Fruit fly (Drosophila melanogaster) whole organism, embryonic: ENCODE data around the gene Dpp10.

Source experiments
- Ada2b ChIP-seq: fragments of 200-800 bp; sonication (Bioruptor generic); IDR thresholded peaks from 2 replicates; pipeline ENCODE4 v1.3.6; 2022; ENCODE audit warnings: missing biosample characterization, missing genetic modification characterization
- CG10462 ChIP-seq: fragments of 200-800 bp; sonication (Bioruptor generic); optimal IDR thresholded peaks from 2 replicates; lab custom pipeline; 2016; ENCODE audit warnings: missing biosample characterization, missing genetic modification characterization
- CG11398 ChIP-seq: fragments of 200-800 bp; sonication (Bioruptor generic); optimal IDR thresholded peaks from 2 replicates; lab custom pipeline; 2016; ENCODE audit warnings: missing biosample characterization, missing genetic modification characterization
- CG11723 ChIP-seq: fragments of 200-800 bp; sonication (Bioruptor generic); optimal IDR thresholded peaks from 2 replicates; lab custom pipeline; 2017; ENCODE audit warnings: missing biosample characterization, mild to moderate bottlenecking, missing genetic modification characterization
- CG12104 ChIP-seq: fragments of 200-800 bp; sonication (Bioruptor generic); optimal IDR thresholded peaks from 3 replicates; lab custom pipeline; 2016; ENCODE audit warnings: missing biosample characterization, missing genetic modification characterization
- CG12299 ChIP-seq: fragments of 200-800 bp; sonication (Bioruptor generic); optimal IDR thresholded peaks from 2 replicates; lab custom pipeline; 2018; ENCODE audit warnings: missing biosample characterization, mild to moderate bottlenecking, missing genetic modification characterization
- CG13424 ChIP-seq: fragments of 200-800 bp; sonication (Bioruptor generic); optimal IDR thresholded peaks from 2 replicates; lab custom pipeline; 2019; ENCODE audit warnings: missing biosample characterization, mild to moderate bottlenecking, missing genetic modification characterization, moderate library complexity
- CG15073 ChIP-seq: fragments of 200-800 bp; sonication (Bioruptor generic); optimal IDR thresholded peaks from 2 replicates; lab custom pipeline; 2016; ENCODE audit warnings: missing biosample characterization, missing genetic modification characterization
- CG17186 ChIP-seq: fragments of 200-800 bp; sonication (Bioruptor generic); optimal IDR thresholded peaks from 3 replicates; lab custom pipeline; 2017; ENCODE audit warnings: missing biosample characterization, missing genetic modification reagents, missing genetic modification characterization
- CG17802 ChIP-seq: fragments of 200-800 bp; sonication (Bioruptor generic); optimal IDR thresholded peaks from 2 replicates; lab custom pipeline; 2018; ENCODE audit warnings: missing biosample characterization, mild to moderate bottlenecking, missing genetic modification characterization, moderate library complexity
- CG2120 ChIP-seq: fragments of 200-800 bp; sonication (Bioruptor generic); optimal IDR thresholded peaks from 3 replicates; lab custom pipeline; 2016; ENCODE audit warnings: missing biosample characterization, missing genetic modification characterization
- CG3281 ChIP-seq: fragments of 200-800 bp; sonication (Bioruptor generic); optimal IDR thresholded peaks from 3 replicates; lab custom pipeline; 2017; ENCODE audit warnings: missing biosample characterization, mild to moderate bottlenecking, missing genetic modification characterization
- CG3847 ChIP-seq: fragments of 200-800 bp; sonication (Bioruptor generic); IDR thresholded peaks from 2 replicates; pipeline ENCODE4 v1.3.6; 2022; ENCODE audit warnings: missing biosample characterization, missing genetic modification characterization
- CG3995 ChIP-seq: fragments of 200-800 bp; sonication (Bioruptor generic); optimal IDR thresholded peaks from 3 replicates; lab custom pipeline; 2016; ENCODE audit warnings: missing biosample characterization, missing genetic modification characterization
- CG4328 ChIP-seq: fragments of 200-800 bp; sonication (Bioruptor generic); optimal IDR thresholded peaks from 3 replicates; lab custom pipeline; 2017; ENCODE audit warnings: missing biosample characterization, missing genetic modification reagents, missing genetic modification characterization
- CG4360 ChIP-seq: fragments of 200-800 bp; sonication (Bioruptor generic); IDR thresholded peaks from 2 replicates; pipeline ENCODE4 v1.3.6; 2022; ENCODE audit warnings: missing biosample characterization, missing genetic modification characterization
- CG4424 ChIP-seq: fragments of 200-800 bp; sonication (Bioruptor generic); optimal IDR thresholded peaks from 3 replicates; lab custom pipeline; 2016; ENCODE audit warnings: missing biosample characterization, missing genetic modification characterization
- CG4707 ChIP-seq: fragments of 200-800 bp; sonication (Bioruptor generic); optimal IDR thresholded peaks from 2 replicates; lab custom pipeline; 2018; ENCODE audit warnings: missing biosample characterization, mild to moderate bottlenecking, missing genetic modification characterization, moderate library complexity
- CG8388 ChIP-seq: fragments of 200-800 bp; sonication (Bioruptor generic); optimal IDR thresholded peaks from 2 replicates; lab custom pipeline; 2019; ENCODE audit warnings: missing biosample characterization, mild to moderate bottlenecking, missing genetic modification characterization, moderate library complexity
- CG9609 ChIP-seq: fragments of 200-800 bp; sonication (Bioruptor generic); optimal IDR thresholded peaks from 3 replicates; lab custom pipeline; 2016; ENCODE audit warnings: missing biosample characterization, missing genetic modification characterization
- Dll ChIP-seq: fragments of 200-800 bp; sonication (Bioruptor generic); IDR thresholded peaks from 4 replicates; pipeline ENCODE4 v1.3.6; 2022; ENCODE audit warnings: missing biosample characterization, missing genetic modification characterization; ENCODE audit not compliant: partially characterized antibody
- HHEX ChIP-seq: fragments of 200-800 bp; sonication (Bioruptor generic); optimal IDR thresholded peaks from 3 replicates; lab custom pipeline; 2017; ENCODE audit warnings: missing biosample characterization, mild to moderate bottlenecking, missing genetic modification characterization, missing genetic modification reagents
- HmgZ ChIP-seq: fragments of 200-800 bp; sonication (Bioruptor generic); optimal IDR thresholded peaks from 2 replicates; lab custom pipeline; 2018; ENCODE audit warnings: missing biosample characterization, mild to moderate bottlenecking, missing genetic modification characterization
- Hr3 ChIP-seq: fragments of 200-800 bp; sonication (Bioruptor generic); optimal IDR thresholded peaks from 3 replicates; lab custom pipeline; 2016; ENCODE audit warnings: missing biosample characterization, missing genetic modification characterization
- Mrtf ChIP-seq: fragments of 200-800 bp; sonication (Bioruptor generic); IDR thresholded peaks from 3 replicates; pipeline ENCODE4 v1.3.6; 2022; ENCODE audit warnings: missing biosample characterization, missing genetic modification characterization
- NC2β ChIP-seq: fragments of 200-800 bp; sonication (Bioruptor generic); optimal IDR thresholded peaks from 2 replicates; lab custom pipeline; 2016; ENCODE audit warnings: missing biosample characterization, missing genetic modification characterization
- NK7.1 ChIP-seq: fragments of 200-800 bp; sonication (Bioruptor generic); optimal IDR thresholded peaks from 3 replicates; lab custom pipeline; 2016; ENCODE audit warnings: missing biosample characterization, missing genetic modification characterization
- Nf-YB ChIP-seq: fragments of 200-800 bp; sonication (Bioruptor generic); optimal IDR thresholded peaks from 3 replicates; lab custom pipeline; 2019; ENCODE audit warnings: missing biosample characterization, mild to moderate bottlenecking, missing genetic modification characterization, moderate library complexity
- Ptx1 ChIP-seq: fragments of 200-800 bp; sonication (Bioruptor generic); IDR thresholded peaks from 2 replicates; pipeline ENCODE4 v1.3.6; 2022; ENCODE audit warnings: missing biosample characterization, missing genetic modification characterization
- Xbp1 ChIP-seq: fragments of 200-800 bp; sonication (Bioruptor generic); optimal IDR thresholded peaks from 3 replicates; lab custom pipeline; 2016; ENCODE audit warnings: missing biosample characterization, mild to moderate bottlenecking, missing genetic modification characterization
- ap ChIP-seq: fragments of 200-800 bp; sonication (Bioruptor generic); IDR thresholded peaks from 2 replicates; pipeline ENCODE4 v1.3.6; 2022; ENCODE audit warnings: missing biosample characterization, missing genetic modification characterization
- crc ChIP-seq: fragments of 200-800 bp; sonication (Bioruptor generic); optimal IDR thresholded peaks from 2 replicates; lab custom pipeline; 2016; ENCODE audit warnings: missing biosample characterization, missing genetic modification characterization
- crp ChIP-seq, 2 experiments: fragments of 200-800 bp; sonication (Bioruptor generic); optimal IDR thresholded peaks; 2 replicates in 1 of 2; 3 replicates in 1 of 2; lab custom pipeline; 2017; ENCODE audit warnings: missing biosample characterization in 2 of 2, missing genetic modification characterization in 2 of 2, mild to moderate bottlenecking in 1 of 2, moderate library complexity in 1 of 2
- dati ChIP-seq: fragments of 200-800 bp; sonication (Bioruptor generic); IDR thresholded peaks from 2 replicates; pipeline ENCODE4 v1.3.6; 2022; ENCODE audit warnings: missing biosample characterization, missing genetic modification characterization
- dimm ChIP-seq: fragments of 200-800 bp; sonication (Bioruptor generic); IDR thresholded peaks from 2 replicates; pipeline ENCODE4 v1.3.6; 2022; ENCODE audit warnings: missing biosample characterization, missing genetic modification characterization
- disco-r ChIP-seq: fragments of 200-800 bp; sonication (Bioruptor generic); optimal IDR thresholded peaks from 2 replicates; lab custom pipeline; 2016; ENCODE audit warnings: missing biosample characterization, missing genetic modification characterization
- esg ChIP-seq: fragments of 200-800 bp; sonication (Bioruptor generic); conservative IDR thresholded peaks from 2 replicates; pipeline ENCODE4 v1.3.6; 2022; ENCODE audit warnings: missing biosample characterization, missing genetic modification characterization
- fd102C ChIP-seq: fragments of 200-800 bp; sonication (Bioruptor generic); optimal IDR thresholded peaks from 2 replicates; lab custom pipeline; 2018; ENCODE audit warnings: missing biosample characterization, mild to moderate bottlenecking, missing genetic modification characterization, moderate library complexity
- gcm ChIP-seq: fragments of 200-800 bp; sonication (Bioruptor generic); optimal IDR thresholded peaks from 2 replicates; lab custom pipeline; 2019; ENCODE audit warnings: missing biosample characterization, mild to moderate bottlenecking, missing genetic modification characterization, moderate library complexity
- gsb ChIP-seq: fragments of 200-800 bp; sonication (Bioruptor generic); IDR thresholded peaks from 2 replicates; pipeline ENCODE4 v1.3.6; 2022; ENCODE audit warnings: missing biosample characterization, missing genetic modification characterization
- jing ChIP-seq: fragments of 200-800 bp; sonication (Bioruptor generic); optimal IDR thresholded peaks from 2 replicates; lab custom pipeline; 2018; ENCODE audit warnings: missing biosample characterization, mild to moderate bottlenecking, missing genetic modification characterization
- lbe ChIP-seq: fragments of 200-800 bp; sonication (Bioruptor generic); optimal IDR thresholded peaks from 2 replicates; lab custom pipeline; 2016; ENCODE audit warnings: missing biosample characterization, mild to moderate bottlenecking, missing genetic modification characterization
- lilli ChIP-seq: fragments of 200-800 bp; sonication (Bioruptor generic); optimal IDR thresholded peaks from 3 replicates; lab custom pipeline; 2016; ENCODE audit warnings: missing biosample characterization, missing genetic modification characterization
- mam ChIP-seq: fragments of 200-800 bp; sonication (Bioruptor generic); optimal IDR thresholded peaks from 3 replicates; lab custom pipeline; 2016; ENCODE audit warnings: missing biosample characterization, missing genetic modification characterization
- psq ChIP-seq: fragments of 200-800 bp; sonication (Bioruptor generic); optimal IDR thresholded peaks from 2 replicates; lab custom pipeline; 2017; ENCODE audit warnings: missing biosample characterization, missing genetic modification characterization
- sens-2 ChIP-seq: fragments of 200-800 bp; sonication (Bioruptor generic); IDR thresholded peaks from 2 replicates; pipeline ENCODE4 v1.3.6; 2022; ENCODE audit warnings: missing biosample characterization, missing genetic modification characterization
- sr ChIP-seq: fragments of 200-800 bp; sonication (Bioruptor generic); IDR thresholded peaks from 3 replicates; pipeline ENCODE4 v1.3.6; 2022; ENCODE audit warnings: missing biosample characterization, missing genetic modification characterization
- ssp ChIP-seq: fragments of 200-800 bp; sonication (Bioruptor generic); IDR thresholded peaks from 2 replicates; pipeline ENCODE4 v1.3.6; 2022; ENCODE audit warnings: missing biosample characterization, missing genetic modification characterization
- trem ChIP-seq: fragments of 200-800 bp; optimal IDR thresholded peaks from 3 replicates; lab custom pipeline; 2019; ENCODE audit warnings: missing biosample characterization, mild to moderate bottlenecking, missing genetic modification characterization, moderate library complexity
- vnd ChIP-seq: fragments of 200-800 bp; sonication (Bioruptor generic); IDR thresholded peaks from 3 replicates; pipeline ENCODE4 v1.3.6; 2022; ENCODE audit warnings: missing biosample characterization, missing genetic modification characterization; ENCODE audit not compliant: partially characterized antibody
- z ChIP-seq: fragments of 200-800 bp; sonication (Bioruptor generic); IDR thresholded peaks from 3 replicates; pipeline ENCODE4 v1.3.6; 2022; ENCODE audit warnings: missing biosample characterization, missing genetic modification characterization

Dpp10 gene

DNA sequence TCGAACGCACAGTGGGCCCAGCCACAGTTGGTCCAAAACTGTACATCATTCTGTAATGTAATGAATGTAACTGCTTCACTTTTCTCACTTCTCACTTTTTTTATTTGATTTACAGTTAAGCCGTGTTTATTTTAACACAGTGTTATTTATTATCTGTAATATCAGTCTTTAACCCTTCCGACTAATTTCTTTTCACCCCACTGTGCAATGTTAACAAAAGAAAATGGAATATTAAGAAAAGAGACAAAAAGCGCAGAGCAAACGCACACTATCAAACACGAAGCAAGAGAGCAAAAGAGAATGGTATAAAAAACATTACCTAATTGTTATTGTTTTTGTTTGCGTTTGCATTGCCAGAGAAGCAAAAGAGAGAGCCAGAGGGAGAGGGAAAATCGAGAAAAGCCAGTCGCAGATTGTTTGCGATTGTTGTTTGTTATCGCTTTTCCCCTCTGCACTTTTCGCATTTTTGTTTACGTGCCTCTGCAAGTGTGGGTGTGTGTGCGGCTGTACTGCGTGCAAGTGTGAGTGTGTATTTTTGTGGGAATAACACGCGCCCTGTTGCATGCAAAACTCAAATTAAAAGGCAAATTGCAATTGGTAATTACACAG, 46.3 kb upstream of the Dpp10 start (continued):
- TF ChIP-seq NK7.1 (GFP tag; lab: Kevin White, UChicago) (peak; percentile 98), Ada2b (GFP tag; lab: Robert Waterston, UW) (peak; percentile 98), Dll (GFP tag; lab: Robert Waterston, UW) (peak; percentile 37; the same call in 1 of the 4 replicates), dati (peak; percentile 91), CG12104 (GFP tag; lab: Kevin White, UChicago) (peak; percentile 96), CG17186 (GFP tag; lab: Kevin White, UChicago) (peak; percentile 93), Nf-YB (GFP tag; lab: Kevin White, UChicago) (peak; percentile 90), disco-r (GFP tag; lab: Kevin White, UChicago) (peak; percentile 98), crp (GFP tag; optimal IDR thresholded peaks at IDR 0.05; lab: Kevin White, UChicago) (peak; percentile 34 to 73), vnd (GFP tag; lab: Robert Waterston, UW) (0 out of 3 replicates have a peak, but pooled peaks have one; percentile 36), ssp (GFP tag; lab: Robert Waterston, UW) (peak; percentile 87), Hr3 (GFP tag; lab: Kevin White, UChicago) (peak; percentile 97), lilli (GFP tag; lab: Kevin White, UChicago) (peak; percentile 98), CG8388 (GFP tag; lab: Kevin White, UChicago) (peak; percentile 99), mam (GFP tag; lab: Kevin White, UChicago) (peak; percentile 98), lbe (GFP tag; lab: Kevin White, UChicago) (peak; percentile 86), CG4360 (GFP tag; lab: Robert Waterston, UW) (peak; percentile 80), CG4424 (GFP tag; lab: Kevin White, UChicago) (peak; percentile 99), z (GFP tag; lab: Robert Waterston, UW) (peak; percentile 83), CG4328 (GFP tag; lab: Kevin White, UChicago) (peak; percentile 97), gsb (GFP tag; lab: Robert Waterston, UW) (peak; percentile 94), ap (GFP tag; lab: Robert Waterston, UW) (peak; percentile 97), Mrtf (GFP tag; lab: Robert Waterston, UW) (peak; percentile 94), CG3281 (peak; percentile 97), Ptx1 (peak; percentile 98), sr (GFP tag; lab: Robert Waterston, UW) (peak; percentile 90), CG10462 (peak; percentile 98), sens-2 (GFP tag; lab: Robert Waterston, UW) (peak; percentile 96), CG11398 (peak; percentile 99), esg (peak; percentile 96), CG3847 (GFP tag; lab: Robert Waterston, UW) (peak; percentile 95), CG4707 (GFP tag; lab: Kevin White, UChicago) (peak; percentile 100), trem (tag; lab: Kevin White, UChicago) (peak; percentile 96), psq (GFP tag; lab: Kevin White, UChicago) (peak; percentile 97), crc (GFP tag; lab: Kevin White, UChicago) (peak; percentile 98), CG9609 (GFP tag; lab: Kevin White, UChicago) (peak; percentile 98), CG12299 (tag; lab: Kevin White, UChicago) (peak; percentile 97), CG15073 (peak; percentile 86), NC2β (peak; percentile 99)

DNA sequence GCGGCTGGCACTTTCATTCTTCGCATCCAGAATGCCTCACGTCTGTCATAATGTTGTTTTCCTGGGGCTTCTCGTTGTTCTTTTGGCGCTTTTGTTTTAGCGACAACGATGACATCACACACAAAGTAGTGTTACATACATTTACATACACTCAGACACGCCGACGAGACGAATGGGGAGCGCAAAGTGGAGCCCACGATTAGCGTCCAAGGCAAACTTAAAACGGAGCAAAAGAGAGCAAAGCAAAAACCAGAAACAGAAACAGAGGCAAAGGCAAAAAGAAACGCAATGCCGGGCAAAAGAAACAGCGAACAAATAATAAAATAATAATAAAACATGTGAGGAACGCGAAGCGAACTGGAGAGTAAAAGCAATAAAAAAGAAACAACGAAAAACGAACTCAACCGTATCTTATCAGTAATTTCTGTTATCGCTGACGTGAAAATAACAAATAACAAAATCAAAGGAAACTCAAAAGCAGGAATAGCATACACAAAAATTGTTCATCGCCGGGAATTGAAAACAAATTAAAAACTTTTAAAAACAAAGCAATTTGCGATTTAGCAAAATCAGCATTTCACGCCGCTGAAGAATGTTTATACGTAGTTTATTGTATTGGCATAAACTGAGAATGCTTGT, 43.7 kb upstream of the Dpp10 start:
- no peak for TF ChIP-seq CG2120 (GFP tag; lab: Kevin White, UChicago)
- TF ChIP-seq HmgZ (tag; lab: Kevin White, UChicago): peak; percentile 40
- TF ChIP-seq CG17802: no peak
- TF ChIP-seq gcm (GFP tag; lab: Kevin White, UChicago): no peak
- no peak for TF ChIP-seq Xbp1 (GFP tag; lab: Kevin White, UChicago)
- TF ChIP-seq lbe (GFP tag; lab: Kevin White, UChicago): peak; percentile 41
- no peak for TF ChIP-seq jing (GFP tag; lab: Kevin White, UChicago)
- no peak for TF ChIP-seq CG3995 (GFP tag; lab: Kevin White, UChicago)
- no peak for TF ChIP-seq dimm
- TF ChIP-seq HHEX (GFP tag; lab: Kevin White, UChicago): no peak
- no peak for TF ChIP-seq CG11723 (GFP tag; lab: Kevin White, UChicago)
- TF ChIP-seq fd102C: no peak
- TF ChIP-seq CG13424 (tag; lab: Kevin White, UChicago): no peak
